ENCODE assay signal across 1 fruit fly cellular context in the genomic region with DNA sequence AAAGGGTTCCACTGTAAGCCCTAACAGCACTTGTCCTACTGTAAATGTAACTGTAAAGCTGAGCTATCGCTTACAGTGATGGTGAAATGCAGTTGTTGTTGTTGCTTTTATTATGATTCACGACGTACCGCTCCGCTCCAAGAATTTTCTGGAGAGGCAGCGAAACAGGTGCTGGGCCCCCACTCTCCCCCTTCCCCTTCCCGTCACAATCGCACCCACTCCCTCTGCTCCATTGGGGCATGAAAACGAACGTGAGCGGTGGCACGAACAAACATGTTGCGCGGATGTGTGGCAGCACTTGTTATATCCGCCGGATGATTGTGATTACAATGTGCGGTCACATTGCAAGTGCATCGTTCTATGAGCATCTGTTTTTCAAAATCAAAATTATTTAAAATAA.
TF ChIP-seq lines count a peak whose summit lies in the region.

No protein-coding gene starts in this region.

TF ChIP-seq in whole organism, embryonic, 481 proteins besides CTCF, POLR2A, EP300 and RAD21 (continued from another document):
- peak; percentile 14 for TF ChIP-seq CG15479 (GFP tag; optimal IDR thresholded peaks at IDR 0.05; lab: Kevin White, UChicago)
